Fruit fly (Drosophila melanogaster) whole organism, embryonic: ENCODE results near the gene CG42823.

Experiments used
- Aef1 ChIP-seq: fragments of 200-800 bp; sonication (Bioruptor generic); IDR thresholded peaks from 3 replicates; pipeline ENCODE4 v1.3.6; 2022; ENCODE audit warnings: missing biosample characterization, missing genetic modification characterization
- Asciz ChIP-seq: fragments of 200-800 bp; sonication (Bioruptor generic); optimal IDR thresholded peaks from 2 replicates; lab custom pipeline; 2017; ENCODE audit warnings: missing biosample characterization, mild to moderate bottlenecking, missing genetic modification characterization, missing genetic modification reagents
- Bgb ChIP-seq: fragments of 200-800 bp; sonication (Bioruptor generic); IDR thresholded peaks from 2 replicates; pipeline ENCODE4 v1.3.6; 2022; ENCODE audit warnings: missing biosample characterization, missing genetic modification characterization; ENCODE audit not compliant: partially characterized antibody
- CG11456 ChIP-seq: fragments of 200-800 bp; sonication (Bioruptor generic); IDR thresholded peaks from 3 replicates; pipeline ENCODE4 v1.3.6; 2022; ENCODE audit warnings: missing biosample characterization, missing genetic modification characterization
- CG12071 ChIP-seq: fragments of 200-800 bp; sonication (Bioruptor generic); optimal IDR thresholded peaks from 3 replicates; lab custom pipeline; 2018; ENCODE audit warnings: missing biosample characterization, mild to moderate bottlenecking, missing genetic modification characterization
- CG12299 ChIP-seq: fragments of 200-800 bp; sonication (Bioruptor generic); optimal IDR thresholded peaks from 2 replicates; lab custom pipeline; 2018; ENCODE audit warnings: missing biosample characterization, mild to moderate bottlenecking, missing genetic modification characterization
- CG1603 ChIP-seq: fragments of 200-800 bp; sonication (Bioruptor generic); optimal IDR thresholded peaks from 2 replicates; lab custom pipeline; 2019; ENCODE audit warnings: missing biosample characterization, mild to moderate bottlenecking, missing genetic modification characterization, moderate library complexity
- CG18599 ChIP-seq: fragments of 200-800 bp; sonication (Bioruptor generic); optimal IDR thresholded peaks from 3 replicates; lab custom pipeline; 2017; ENCODE audit warnings: missing biosample characterization, missing genetic modification characterization, mild to moderate bottlenecking, moderate library complexity, missing genetic modification reagents
- CG2116 ChIP-seq: fragments of 200-800 bp; sonication (Bioruptor generic); optimal IDR thresholded peaks from 3 replicates; lab custom pipeline; 2018; ENCODE audit warnings: missing biosample characterization, mild to moderate bottlenecking, missing genetic modification characterization
- CG3407 ChIP-seq: fragments of 200-800 bp; sonication (Bioruptor generic); optimal IDR thresholded peaks from 2 replicates; lab custom pipeline; 2018; ENCODE audit warnings: missing biosample characterization, mild to moderate bottlenecking, missing genetic modification characterization
- CG4617 ChIP-seq: fragments of 200-800 bp; sonication (Bioruptor generic); optimal IDR thresholded peaks from 3 replicates; lab custom pipeline; 2016; ENCODE audit warnings: missing biosample characterization, missing genetic modification characterization, borderline replicate concordance
- CG4854 ChIP-seq: fragments of 200-800 bp; sonication (Bioruptor generic); optimal IDR thresholded peaks from 2 replicates; lab custom pipeline; 2016; ENCODE audit warnings: missing biosample characterization, missing genetic modification characterization, inconsistent platforms
- CG5180 ChIP-seq: fragments of 200-800 bp; sonication (Bioruptor generic); optimal IDR thresholded peaks from 3 replicates; lab custom pipeline; 2017; ENCODE audit warnings: missing biosample characterization, missing genetic modification characterization, mild to moderate bottlenecking, moderate library complexity, missing genetic modification reagents
- CoRest ChIP-seq: fragments of 200-800 bp; sonication (Bioruptor generic); optimal IDR thresholded peaks from 3 replicates; lab custom pipeline; 2018; ENCODE audit warnings: missing biosample characterization, mild to moderate bottlenecking, missing genetic modification characterization, moderate library complexity
- D ChIP-seq, 2 experiments: fragments of 200-800 bp in 1 of 2; fragments of >200 bp in 1 of 2; sonication (Bioruptor generic) in 1 of 2; optimal IDR thresholded peaks; 2 replicates in 1 of 2; 3 replicates in 1 of 2; lab custom pipeline; 2017; ENCODE audit warnings: mild to moderate bottlenecking in 1 of 2, missing biosample characterization in 1 of 2, missing genetic modification characterization in 1 of 2, missing genetic modification reagents in 1 of 2
- Dll ChIP-seq: fragments of 200-800 bp; sonication (Bioruptor generic); IDR thresholded peaks from 4 replicates; pipeline ENCODE4 v1.3.6; 2022; ENCODE audit warnings: missing biosample characterization, missing genetic modification characterization; ENCODE audit not compliant: partially characterized antibody
- Fer1 ChIP-seq: fragments of 200-800 bp; sonication (Bioruptor generic); optimal IDR thresholded peaks from 2 replicates; lab custom pipeline; 2017; ENCODE audit warnings: missing biosample characterization, mild to moderate bottlenecking, missing genetic modification characterization
- Gsc ChIP-seq: fragments of 200-800 bp; sonication (Bioruptor generic); IDR thresholded peaks from 2 replicates; pipeline ENCODE4 v1.3.6; 2022; ENCODE audit warnings: missing biosample characterization, missing genetic modification characterization
- HLH54F ChIP-seq: fragments of 200-800 bp; sonication (Bioruptor generic); optimal IDR thresholded peaks from 3 replicates; lab custom pipeline; 2016; ENCODE audit warnings: missing biosample characterization, missing genetic modification characterization
- HLHmδ ChIP-seq: fragments of 200-800 bp; sonication (Bioruptor generic); optimal IDR thresholded peaks from 2 replicates; lab custom pipeline; 2018; ENCODE audit warnings: missing biosample characterization, mild to moderate bottlenecking, missing genetic modification characterization, moderate library complexity
- NC2β ChIP-seq: fragments of 200-800 bp; sonication (Bioruptor generic); optimal IDR thresholded peaks from 2 replicates; lab custom pipeline; 2016; ENCODE audit warnings: missing biosample characterization, missing genetic modification characterization
- Nf-YA ChIP-seq: fragments of 200-800 bp; sonication (Bioruptor generic); IDR thresholded peaks from 2 replicates; pipeline ENCODE4 v1.3.6; 2022; ENCODE audit warnings: missing biosample characterization, missing genetic modification characterization
- Rfx ChIP-seq: fragments of 200-800 bp; sonication (Bioruptor generic); IDR thresholded peaks from 2 replicates; pipeline ENCODE4 v1.3.6; 2022; ENCODE audit warnings: missing biosample characterization, missing genetic modification characterization
- Rx ChIP-seq: fragments of 200-800 bp; sonication (Bioruptor generic); IDR thresholded peaks from 2 replicates; pipeline ENCODE4 v1.3.6; 2022; ENCODE audit warnings: missing biosample characterization, missing genetic modification characterization
- al ChIP-seq: fragments of 200-800 bp; sonication (Bioruptor generic); IDR thresholded peaks from 2 replicates; pipeline ENCODE4 v1.3.6; 2022; ENCODE audit warnings: missing biosample characterization, missing genetic modification characterization
- ap ChIP-seq: fragments of 200-800 bp; sonication (Bioruptor generic); IDR thresholded peaks from 2 replicates; pipeline ENCODE4 v1.3.6; 2022; ENCODE audit warnings: missing biosample characterization, missing genetic modification characterization
- ash1 ChIP-seq: fragments of 200-800 bp; sonication (Bioruptor generic); optimal IDR thresholded peaks from 2 replicates; lab custom pipeline; 2018; ENCODE audit warnings: missing biosample characterization, mild to moderate bottlenecking, missing genetic modification characterization
- bab2 ChIP-seq: fragments of 200-800 bp; sonication (Bioruptor generic); optimal IDR thresholded peaks from 2 replicates; lab custom pipeline; 2016; ENCODE audit warnings: missing biosample characterization, missing genetic modification characterization
- bowl ChIP-seq: fragments of 200-800 bp; sonication (Bioruptor generic); IDR thresholded peaks from 2 replicates; pipeline ENCODE4 v1.3.6; 2022; ENCODE audit warnings: missing biosample characterization, missing genetic modification characterization
- caup ChIP-seq: fragments of 200-800 bp; sonication (Bioruptor generic); optimal IDR thresholded peaks from 3 replicates; lab custom pipeline; 2017; ENCODE audit warnings: missing biosample characterization, mild to moderate bottlenecking, missing genetic modification characterization, moderate library complexity; ENCODE audit not compliant: severe bottlenecking
- dmrt11E ChIP-seq: fragments of 200-800 bp; sonication (Bioruptor generic); optimal IDR thresholded peaks from 3 replicates; lab custom pipeline; 2018; ENCODE audit warnings: missing biosample characterization, mild to moderate bottlenecking, missing genetic modification characterization, moderate library complexity
- dpn ChIP-seq, 2 experiments: fragments of 200-800 bp; sonication (Bioruptor generic); optimal IDR thresholded peaks; 3 replicates each; lab custom pipeline; 2016; ENCODE audit warnings: missing biosample characterization in 2 of 2, missing genetic modification characterization in 2 of 2
- dysf ChIP-seq: fragments of 200-800 bp; sonication (Bioruptor generic); IDR thresholded peaks from 3 replicates; pipeline ENCODE4 v1.3.6; 2022; ENCODE audit warnings: missing biosample characterization, missing genetic modification characterization
- en ChIP-seq: fragments of 200-800 bp; sonication (Bioruptor generic); optimal IDR thresholded peaks from 2 replicates; lab custom pipeline; 2016; ENCODE audit warnings: missing biosample characterization, missing genetic modification characterization
- eve ChIP-seq, 2 experiments: fragments of >200 bp; optimal IDR thresholded peaks; 2 replicates each; lab custom pipeline; 2017; ENCODE audit warnings: missing biosample characterization in 2 of 2, missing genetic modification characterization in 2 of 2
- eyg ChIP-seq: fragments of 200-800 bp; sonication (Bioruptor generic); optimal IDR thresholded peaks from 3 replicates; lab custom pipeline; 2016; ENCODE audit warnings: missing biosample characterization, missing genetic modification characterization
- gsb-n ChIP-seq: fragments of 200-800 bp; sonication (Bioruptor generic); optimal IDR thresholded peaks from 3 replicates; lab custom pipeline; 2018; ENCODE audit warnings: missing biosample characterization, mild to moderate bottlenecking, missing genetic modification characterization
- ham ChIP-seq: fragments of 200-800 bp; sonication (Bioruptor generic); IDR thresholded peaks from 2 replicates; pipeline ENCODE4 v1.3.6; 2022; ENCODE audit warnings: missing biosample characterization, missing genetic modification characterization
- hbn ChIP-seq: fragments of 200-800 bp; sonication (Bioruptor generic); IDR thresholded peaks from 2 replicates; pipeline ENCODE4 v1.3.6; 2022; ENCODE audit warnings: missing biosample characterization, missing genetic modification characterization; ENCODE audit not compliant: partially characterized antibody
- nerfin-1 ChIP-seq: fragments of 200-800 bp; sonication (Bioruptor generic); optimal IDR thresholded peaks from 3 replicates; lab custom pipeline; 2019; ENCODE audit warnings: missing biosample characterization, mild to moderate bottlenecking, missing genetic modification characterization, moderate library complexity
- p53 ChIP-seq: fragments of 200-800 bp; sonication (Bioruptor generic); optimal IDR thresholded peaks from 2 replicates; lab custom pipeline; 2016; ENCODE audit warnings: missing biosample characterization, missing genetic modification characterization
- pan ChIP-seq, 4 experiments: fragments of >200 bp in 3 of 4; fragments of 200-800 bp in 1 of 4; sonication (Bioruptor generic) in 1 of 4; optimal IDR thresholded peaks in 3 of 4; IDR thresholded peaks in 1 of 4; 2 replicates each; pipeline versions ENCODE4 v1.3.6 to Lab custom; 2017 to 2022; ENCODE audit warnings: missing biosample characterization in 2 of 4, missing genetic modification characterization in 2 of 4, mixed read lengths in 1 of 4
- row ChIP-seq: fragments of 200-800 bp; sonication (Bioruptor generic); IDR thresholded peaks from 3 replicates; pipeline ENCODE4 v1.3.6; 2022; ENCODE audit warnings: missing biosample characterization, missing genetic modification characterization
- scrt ChIP-seq: fragments of 200-800 bp; sonication (Bioruptor generic); optimal IDR thresholded peaks from 2 replicates; lab custom pipeline; 2018; ENCODE audit warnings: missing biosample characterization, mild to moderate bottlenecking, missing genetic modification characterization, moderate library complexity
- ssp ChIP-seq: fragments of 200-800 bp; sonication (Bioruptor generic); IDR thresholded peaks from 2 replicates; pipeline ENCODE4 v1.3.6; 2022; ENCODE audit warnings: missing biosample characterization, missing genetic modification characterization
- tap ChIP-seq: fragments of 200-800 bp; optimal IDR thresholded peaks from 3 replicates; lab custom pipeline; 2019; ENCODE audit warnings: missing biosample characterization, mild to moderate bottlenecking, missing genetic modification characterization, moderate library complexity
- tna ChIP-seq: fragments of 200-800 bp; sonication (Bioruptor generic); IDR thresholded peaks from 2 replicates; pipeline ENCODE4 v1.3.6; 2022; ENCODE audit warnings: missing biosample characterization, missing genetic modification characterization; ENCODE audit not compliant: partially characterized antibody
- tx ChIP-seq: fragments of 200-800 bp; sonication (Bioruptor generic); optimal IDR thresholded peaks from 2 replicates; lab custom pipeline; 2016; ENCODE audit warnings: missing biosample characterization, missing genetic modification characterization
- zf30C ChIP-seq: fragments of 200-800 bp; sonication (Bioruptor generic); optimal IDR thresholded peaks from 3 replicates; lab custom pipeline; 2018; ENCODE audit warnings: missing biosample characterization, mild to moderate bottlenecking, missing genetic modification characterization

CG42823 gene

DNA sequence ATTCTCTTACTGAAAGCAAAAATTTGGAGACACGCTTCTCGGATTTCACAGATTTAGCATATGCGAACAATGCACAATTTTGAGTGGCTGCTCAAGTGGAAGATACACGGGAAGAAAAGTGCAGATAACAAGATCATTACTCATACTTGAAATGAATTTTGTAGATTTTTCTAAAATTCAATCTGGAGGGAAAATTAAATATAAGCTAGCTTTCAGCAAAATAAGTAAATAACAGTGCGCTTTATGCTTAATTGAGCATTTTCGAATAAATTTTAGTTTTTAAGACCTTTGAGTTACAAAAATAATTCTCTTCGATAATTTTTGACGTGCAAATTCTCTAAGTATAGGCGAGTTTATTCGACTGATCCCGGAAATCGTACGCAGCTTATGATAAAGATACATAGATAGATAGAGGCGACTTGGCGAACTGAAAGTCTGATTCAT lies 4.2 kb downstream of the CG42823 start (continued):
- TF ChIP-seq Asciz (GFP tag; lab: Kevin White, UChicago) (peak; percentile 38), scrt (GFP tag; lab: Kevin White, UChicago) (peak; percentile 13), gsb-n (tag; lab: Kevin White, UChicago) (no peak), Dll (no peak), pan (optimal IDR thresholded peaks at IDR 0.05; lab: Kevin White, UChicago) (no peak), pan (GFP tag; optimal IDR thresholded peaks at IDR 0.05 in 1 of 2, IDR thresholded peaks at IDR 0.05 in 1 of 2) (peak in 1 of 2 experiments; percentile 63), tx (GFP tag; lab: Kevin White, UChicago) (no peak), en (GFP tag; lab: Kevin White, UChicago) (peak; percentile 26), HLHmδ (no peak), nerfin-1 (tag; lab: Kevin White, UChicago) (peak; percentile 49), ham (GFP tag; lab: Robert Waterston, UW) (no peak), CG12299 (no peak), p53 (peak; percentile 2), ap (GFP tag; lab: Robert Waterston, UW) (no peak), ssp (GFP tag; lab: Robert Waterston, UW) (no peak), CG1603 (tag; lab: Kevin White, UChicago) (peak; percentile 32), zf30C (GFP tag; lab: Kevin White, UChicago) (peak; percentile 61), Aef1 (GFP tag; lab: Robert Waterston, UW) (peak; percentile 25; the same call in 2 of the 3 replicates), NC2β (GFP tag; lab: Kevin White, UChicago) (no peak), Rx (GFP tag; lab: Robert Waterston, UW) (no peak), CG4854 (GFP tag; lab: Kevin White, UChicago) (peak; percentile 34), Fer1 (GFP tag; lab: Kevin White, UChicago) (peak; percentile 54), ash1 (GFP tag; lab: Kevin White, UChicago) (no peak), dmrt11E (tag; lab: Kevin White, UChicago) (peak; percentile 5), tap (tag; lab: Kevin White, UChicago) (peak; percentile 17), dpn (GFP tag; optimal IDR thresholded peaks at IDR 0.05; lab: Kevin White, UChicago) (no peak), Gsc (GFP tag; lab: Robert Waterston, UW) (no peak), Rfx (GFP tag; lab: Robert Waterston, UW) (peak; percentile 52; the same call in 1 of the 2 replicates), bowl (GFP tag; lab: Robert Waterston, UW) (no peak), caup (peak; percentile 4), CG11456 (no peak), CG3407 (GFP tag; lab: Kevin White, UChicago) (no peak), CG4617 (no peak), bab2 (GFP tag; lab: Kevin White, UChicago) (peak; percentile 58), CG12071 (GFP tag; lab: Kevin White, UChicago) (peak; percentile 50), dysf (GFP tag; lab: Robert Waterston, UW) (peak; percentile 55; the same call in 2 of the 3 replicates), CoRest (tag; lab: Kevin White, UChicago) (peak; percentile 3), eyg (no peak), row (GFP tag; lab: Robert Waterston, UW) (peak; percentile 34; the same call in 2 of the 3 replicates), tna (GFP tag; lab: Robert Waterston, UW) (no peak), D (optimal IDR thresholded peaks at IDR 0.05; lab: Kevin White, UChicago) (no peak), D (GFP tag; optimal IDR thresholded peaks at IDR 0.05; lab: Kevin White, UChicago) (peak; percentile 67), al (GFP tag; lab: Robert Waterston, UW) (no peak), eve (GFP tag; optimal IDR thresholded peaks at IDR 0.05; lab: Kevin White, UChicago) (peak in 1 of 2 experiments; percentile 61), CG18599 (GFP tag; lab: Kevin White, UChicago) (peak; percentile 60), hbn (GFP tag; lab: Robert Waterston, UW) (no peak), Bgb (no peak), HLH54F (no peak), CG5180 (GFP tag; lab: Kevin White, UChicago) (peak; percentile 22), Nf-YA (no peak), CG2116 (no peak)
